Fruit fly (Drosophila melanogaster) Kc167 (cell line): ENCODE results near the gene CG11360.

Experiments used
- Myc ChIP-seq: fragments of >200 bp; optimal IDR thresholded peaks from 2 replicates; lab custom pipeline; 2017; ENCODE audit warnings: missing external identifiers
- Sin3A ChIP-seq: fragments of >200 bp; optimal IDR thresholded peaks from 2 replicates; lab custom pipeline; 2018; ENCODE audit warnings: missing external identifiers
- h ChIP-seq: fragments of >200 bp; optimal IDR thresholded peaks from 3 replicates; lab custom pipeline; 2018; ENCODE audit warnings: missing external identifiers
- insv ChIP-seq: fragments of >200 bp; optimal IDR thresholded peaks from 3 replicates; lab custom pipeline; 2018; ENCODE audit warnings: missing external identifiers
- psq ChIP-seq: fragments of >200 bp; optimal IDR thresholded peaks from 2 replicates; lab custom pipeline; 2017; ENCODE audit warnings: missing external identifiers
- ttk ChIP-seq: sonication (Bioruptor generic); optimal IDR thresholded peaks from 2 replicates; lab custom pipeline; 2017; ENCODE audit warnings: missing external identifiers

The CG11360 gene

dm6 chr4:722904-723303 lies 52.0 kb downstream of the CG11360 start:
- TF ChIP-seq Sin3A (lab: Kevin White, UChicago) (no peak), h (lab: Kevin White, UChicago) (no peak), ttk (lab: Kevin White, UChicago) (no peak), psq (lab: Kevin White, UChicago) (no peak), insv (no peak), Myc (no peak)

dm6 chr4:724140-724539 lies 53.2 kb downstream of the CG11360 start, which contains the start of gene bt:
bt (plus strand) TSS chr4:724400.
- TF ChIP-seq Myc (no peak), insv (no peak), h (lab: Kevin White, UChicago) (no peak), Sin3A (lab: Kevin White, UChicago) (no peak), ttk (lab: Kevin White, UChicago) (no peak), psq (lab: Kevin White, UChicago) (no peak)

dm6 chr4:725085-725484 lies 54.1 kb downstream of the CG11360 start:
- TF ChIP-seq Myc (no peak), insv (no peak), h (lab: Kevin White, UChicago) (no peak), psq (lab: Kevin White, UChicago) (no peak), ttk (lab: Kevin White, UChicago) (no peak), Sin3A (lab: Kevin White, UChicago) (no peak)
